Fruit fly (Drosophila melanogaster) whole organism, prepupa: Measurements from ENCODE around the gene rtv.
A peak's percentile ranks its signal among the peaks of the same experiment; 100 is the strongest.

Experiments used
- Blimp-1 ChIP-seq: fragments of 200-800 bp; sonication (Bioruptor generic); optimal IDR thresholded peaks from 3 replicates; lab custom pipeline; 2017; ENCODE audit warnings: missing biosample characterization, missing genetic modification characterization, mild to moderate bottlenecking, moderate library complexity, missing genetic modification reagents
- CG10631 ChIP-seq: fragments of 200-800 bp; sonication (Bioruptor generic); optimal IDR thresholded peaks from 2 replicates; lab custom pipeline; 2016; ENCODE audit warnings: missing biosample characterization, missing genetic modification characterization
- CG10669 ChIP-seq: fragments of 200-800 bp; sonication (Bioruptor generic); optimal IDR thresholded peaks from 3 replicates; lab custom pipeline; 2018; ENCODE audit warnings: missing biosample characterization, mild to moderate bottlenecking, missing genetic modification characterization, moderate library complexity
- CG11294 ChIP-seq: fragments of 200-800 bp; sonication (Bioruptor generic); IDR thresholded peaks from 2 replicates; pipeline ENCODE4 v1.3.6; 2022; ENCODE audit warnings: missing biosample characterization, missing genetic modification characterization
- CG11762 ChIP-seq: fragments of 200-800 bp; sonication (Bioruptor generic); optimal IDR thresholded peaks from 3 replicates; lab custom pipeline; 2016; ENCODE audit warnings: missing biosample characterization, missing genetic modification characterization; ENCODE audit not compliant: insufficient read depth
- CG16779 ChIP-seq: fragments of 200-800 bp; sonication (Bioruptor generic); optimal IDR thresholded peaks from 3 replicates; lab custom pipeline; 2017; ENCODE audit warnings: missing biosample characterization, mild to moderate bottlenecking, missing genetic modification characterization
- CG3032 ChIP-seq: fragments of 200-800 bp; optimal IDR thresholded peaks from 2 replicates; lab custom pipeline; 2019; ENCODE audit warnings: missing biosample characterization, mild to moderate bottlenecking, missing genetic modification characterization, moderate library complexity
- CG31627 ChIP-seq: fragments of 200-800 bp; sonication (Bioruptor generic); optimal IDR thresholded peaks from 3 replicates; lab custom pipeline; 2016; ENCODE audit warnings: missing biosample characterization, missing genetic modification characterization
- CG32006 ChIP-seq: fragments of 200-800 bp; sonication (Bioruptor generic); optimal IDR thresholded peaks from 3 replicates; lab custom pipeline; 2017; ENCODE audit warnings: missing biosample characterization, mild to moderate bottlenecking, missing genetic modification characterization
- CG34406 ChIP-seq: fragments of 200-800 bp; sonication (Bioruptor generic); optimal IDR thresholded peaks from 3 replicates; lab custom pipeline; 2016; ENCODE audit warnings: missing biosample characterization, missing genetic modification characterization
- CG3919 ChIP-seq: fragments of 200-800 bp; sonication (Bioruptor generic); optimal IDR thresholded peaks from 3 replicates; lab custom pipeline; 2016; ENCODE audit warnings: missing biosample characterization, missing genetic modification characterization
- CG6163 ChIP-seq: fragments of 200-800 bp; sonication (Bioruptor generic); IDR thresholded peaks from 3 replicates; pipeline ENCODE4 v1.3.6; 2022; ENCODE audit warnings: missing biosample characterization, missing genetic modification characterization
- CG6276 ChIP-seq: fragments of 200-800 bp; sonication (Bioruptor generic); optimal IDR thresholded peaks from 2 replicates; lab custom pipeline; 2017; ENCODE audit warnings: missing biosample characterization, mild to moderate bottlenecking, missing genetic modification characterization
- CG6792 ChIP-seq: fragments of 200-800 bp; sonication (Bioruptor generic); optimal IDR thresholded peaks from 3 replicates; lab custom pipeline; 2016; ENCODE audit warnings: missing biosample characterization, missing genetic modification characterization
- CG6808 ChIP-seq: fragments of 200-800 bp; sonication (Bioruptor generic); optimal IDR thresholded peaks from 3 replicates; lab custom pipeline; 2017; ENCODE audit warnings: missing biosample characterization, missing genetic modification characterization, mild to moderate bottlenecking, moderate library complexity, missing genetic modification reagents
- CG6854 ChIP-seq: fragments of 200-800 bp; sonication (Bioruptor generic); optimal IDR thresholded peaks from 2 replicates; lab custom pipeline; 2017; ENCODE audit warnings: missing biosample characterization, mild to moderate bottlenecking, missing genetic modification characterization
- CG8119 ChIP-seq: fragments of 200-800 bp; sonication (Bioruptor generic); IDR thresholded peaks from 3 replicates; pipeline ENCODE4 v1.3.6; 2022; ENCODE audit warnings: missing biosample characterization, missing genetic modification characterization
- CG8319 ChIP-seq: fragments of 200-800 bp; sonication (Bioruptor generic); optimal IDR thresholded peaks from 3 replicates; lab custom pipeline; 2016; ENCODE audit warnings: missing biosample characterization, missing genetic modification characterization
- CG9139 ChIP-seq: fragments of 200-800 bp; sonication (Bioruptor generic); optimal IDR thresholded peaks from 3 replicates; lab custom pipeline; 2017; ENCODE audit warnings: missing biosample characterization, mild to moderate bottlenecking, missing genetic modification characterization
- Eip75B ChIP-seq: fragments of 200-800 bp; sonication (Bioruptor generic); optimal IDR thresholded peaks from 3 replicates; lab custom pipeline; 2016; ENCODE audit warnings: missing biosample characterization, missing genetic modification characterization
- Eip93F ChIP-seq: fragments of 200-800 bp; sonication (Bioruptor generic); optimal IDR thresholded peaks from 2 replicates; lab custom pipeline; 2016; ENCODE audit warnings: missing biosample characterization, mild to moderate bottlenecking, missing genetic modification characterization
- Ets21C ChIP-seq: fragments of 200-800 bp; sonication (Bioruptor generic); optimal IDR thresholded peaks from 3 replicates; lab custom pipeline; 2016; ENCODE audit warnings: missing biosample characterization, missing genetic modification characterization
- Ets96B ChIP-seq: fragments of 200-800 bp; optimal IDR thresholded peaks from 2 replicates; lab custom pipeline; 2019; ENCODE audit warnings: missing biosample characterization, mild to moderate bottlenecking, missing genetic modification characterization, moderate library complexity
- Gug ChIP-seq: fragments of 200-800 bp; sonication (Bioruptor generic); IDR thresholded peaks from 2 replicates; pipeline ENCODE4 v1.3.6; 2022; ENCODE audit warnings: missing biosample characterization, missing genetic modification characterization
- Hr38 ChIP-seq: sonication (Bioruptor generic); optimal IDR thresholded peaks from 2 replicates; lab custom pipeline; 2016; ENCODE audit warnings: missing biosample characterization, missing genetic modification characterization
- Hr39 ChIP-seq: fragments of 200-800 bp; sonication (Bioruptor generic); optimal IDR thresholded peaks from 2 replicates; lab custom pipeline; 2016; ENCODE audit warnings: missing biosample characterization, missing genetic modification characterization
- Hr4 ChIP-seq: fragments of 200-800 bp; sonication (Bioruptor generic); optimal IDR thresholded peaks from 3 replicates; lab custom pipeline; 2016; ENCODE audit warnings: missing biosample characterization, missing genetic modification characterization
- Met ChIP-seq: fragments of 200-800 bp; sonication (Bioruptor generic); optimal IDR thresholded peaks from 3 replicates; lab custom pipeline; 2016; ENCODE audit warnings: missing biosample characterization, missing genetic modification characterization
- OdsH ChIP-seq: fragments of 200-800 bp; sonication (Bioruptor generic); optimal IDR thresholded peaks from 3 replicates; lab custom pipeline; 2016; ENCODE audit warnings: missing biosample characterization, missing genetic modification characterization
- Smox ChIP-seq: fragments of 200-800 bp; sonication (Bioruptor generic); optimal IDR thresholded peaks from 3 replicates; lab custom pipeline; 2016; ENCODE audit warnings: missing biosample characterization, missing genetic modification characterization
- Sox102F ChIP-seq: fragments of 200-800 bp; sonication (Bioruptor generic); optimal IDR thresholded peaks from 2 replicates; lab custom pipeline; 2016; ENCODE audit warnings: missing biosample characterization, mild to moderate bottlenecking, missing genetic modification characterization
- Sox15 ChIP-seq: fragments of 200-800 bp; sonication (Bioruptor generic); optimal IDR thresholded peaks from 3 replicates; lab custom pipeline; 2016; ENCODE audit warnings: missing biosample characterization, missing genetic modification characterization
- achi ChIP-seq: fragments of 200-800 bp; sonication (Bioruptor generic); optimal IDR thresholded peaks from 3 replicates; lab custom pipeline; 2016; ENCODE audit warnings: missing biosample characterization, missing genetic modification characterization
- cyc ChIP-seq: fragments of 200-800 bp; sonication (Bioruptor generic); optimal IDR thresholded peaks from 3 replicates; lab custom pipeline; 2016; ENCODE audit warnings: missing biosample characterization, missing genetic modification characterization
- dsx ChIP-seq: fragments of 200-800 bp; optimal IDR thresholded peaks from 3 replicates; lab custom pipeline; 2019; ENCODE audit warnings: missing biosample characterization, mild to moderate bottlenecking, missing genetic modification characterization, moderate library complexity; ENCODE audit not compliant: poor library complexity, severe bottlenecking
- eg ChIP-seq: fragments of 200-800 bp; sonication (Bioruptor generic); IDR thresholded peaks from 3 replicates; pipeline ENCODE4 v1.3.6; 2022; ENCODE audit warnings: missing biosample characterization, missing genetic modification characterization
- fd59A ChIP-seq: fragments of 200-800 bp; sonication (Bioruptor generic); optimal IDR thresholded peaks from 2 replicates; lab custom pipeline; 2017; ENCODE audit warnings: missing biosample characterization, mild to moderate bottlenecking, missing genetic modification characterization, missing genetic modification reagents
- fd85E ChIP-seq: fragments of 200-800 bp; sonication (Bioruptor generic); optimal IDR thresholded peaks from 3 replicates; lab custom pipeline; 2016; ENCODE audit warnings: missing biosample characterization, missing genetic modification characterization
- fkh ChIP-seq: fragments of 200-800 bp; sonication (Bioruptor generic); optimal IDR thresholded peaks from 3 replicates; lab custom pipeline; 2017; ENCODE audit warnings: missing biosample characterization, mild to moderate bottlenecking, missing genetic modification characterization, moderate library complexity
- lz ChIP-seq: fragments of 200-800 bp; sonication (Bioruptor generic); optimal IDR thresholded peaks from 3 replicates; lab custom pipeline; 2016; ENCODE audit warnings: missing biosample characterization, missing genetic modification characterization
- net ChIP-seq: fragments of 200-800 bp; sonication (Bioruptor generic); optimal IDR thresholded peaks from 3 replicates; lab custom pipeline; 2016; ENCODE audit warnings: missing biosample characterization, missing genetic modification characterization
- pdm3 ChIP-seq: fragments of 200-800 bp; sonication (Bioruptor generic); optimal IDR thresholded peaks from 3 replicates; lab custom pipeline; 2016; ENCODE audit warnings: missing biosample characterization, missing genetic modification characterization
- salr ChIP-seq, 2 experiments: fragments of 200-800 bp; sonication (Bioruptor generic); optimal IDR thresholded peaks; 3 replicates each; lab custom pipeline; 2016 to 2018; ENCODE audit warnings: missing biosample characterization in 2 of 2, missing genetic modification characterization in 2 of 2, mild to moderate bottlenecking in 1 of 2
- spab ChIP-seq: fragments of 200-800 bp; sonication (Bioruptor generic); optimal IDR thresholded peaks from 2 replicates; lab custom pipeline; 2017; ENCODE audit warnings: missing biosample characterization, mild to moderate bottlenecking, missing genetic modification characterization, missing genetic modification reagents
- ss ChIP-seq, 2 experiments: fragments of 200-800 bp; sonication (Bioruptor generic); optimal IDR thresholded peaks; 2 replicates in 1 of 2; 3 replicates in 1 of 2; lab custom pipeline; 2017 to 2018; ENCODE audit warnings: mild to moderate bottlenecking in 2 of 2, missing biosample characterization in 2 of 2, missing genetic modification characterization in 2 of 2, moderate library complexity in 1 of 2
- svp ChIP-seq: fragments of 200-800 bp; sonication (Bioruptor generic); peaks from one replicate; lab custom pipeline; 2016; ENCODE audit warnings: missing biosample characterization, missing genetic modification characterization
- topi ChIP-seq: fragments of 200-800 bp; sonication (Bioruptor generic); optimal IDR thresholded peaks from 3 replicates; lab custom pipeline; 2016; ENCODE audit warnings: missing biosample characterization, missing genetic modification characterization

Gene rtv

dm6 chrX:11154511-11155197, 864 bp upstream of the rtv start (continued):
- TF ChIP-seq CG6792 (GFP tag; lab: Kevin White, UChicago), result no peak

- TF ChIP-seq spab (GFP tag; lab: Kevin White, UChicago), result no peak
- peak; percentile 28 for TF ChIP-seq Eip93F
These were observed 377 bp downstream of the rtv start for dm6 chrX:11153413-11153812.

dm6 chrX:11149201-11149600, 4.6 kb downstream of the rtv start, which contains the start of gene Lint-1:
TSS of gene Lint-1 (plus strand) at chrX:11149323.
- TF ChIP-seq CG16779 (tag; lab: Kevin White, UChicago) (no peak), Ets21C (GFP tag; lab: Kevin White, UChicago) (peak; percentile 18), Eip75B (GFP tag; lab: Kevin White, UChicago) (peak; percentile 5), Smox (GFP tag; lab: Kevin White, UChicago) (peak; percentile 35), fkh (GFP tag; lab: Kevin White, UChicago) (no peak), CG6163 (GFP tag; lab: Robert Waterston, UW) (no peak), net (no peak), Blimp-1 (GFP tag; lab: Kevin White, UChicago) (no peak), CG8119 (GFP tag; lab: Robert Waterston, UW) (no peak), lz (GFP tag; lab: Kevin White, UChicago) (peak; percentile 54), eg (GFP tag; lab: Robert Waterston, UW) (0 out of 3 replicates have a peak, but pooled peaks have one; percentile 24), achi (GFP tag; lab: Kevin White, UChicago) (peak; percentile 3), CG31627 (GFP tag; lab: Kevin White, UChicago) (peak; percentile 48), ss (GFP tag; optimal IDR thresholded peaks at IDR 0.05; lab: Kevin White, UChicago) (no peak), CG6808 (no peak), dsx (GFP tag; lab: Kevin White, UChicago) (no peak), cyc (peak; percentile 27), CG6854 (no peak), pdm3 (GFP tag; lab: Kevin White, UChicago) (peak; percentile 49), CG11294 (GFP tag; lab: Robert Waterston, UW) (no peak), Hr39 (GFP tag; lab: Kevin White, UChicago) (peak; percentile 52), CG3919 (GFP tag; lab: Kevin White, UChicago) (peak; percentile 5), Gug (GFP tag; lab: Robert Waterston, UW) (no peak), CG32006 (GFP tag; lab: Kevin White, UChicago) (no peak), Hr38 (no peak), Sox102F (GFP tag; lab: Kevin White, UChicago) (peak; percentile 13), Ets96B (tag; lab: Kevin White, UChicago) (no peak), CG6276 (no peak), CG10631 (peak; percentile 5), Sox15 (no peak), svp (GFP tag; lab: Kevin White, UChicago) (peak; percentile 69), CG10669 (GFP tag; lab: Kevin White, UChicago) (no peak), spab (GFP tag; lab: Kevin White, UChicago) (no peak), CG3032 (tag; lab: Kevin White, UChicago) (no peak), OdsH (GFP tag; lab: Kevin White, UChicago) (peak; percentile 43), CG9139 (GFP tag; lab: Kevin White, UChicago) (no peak), topi (peak; percentile 40), fd59A (GFP tag; lab: Kevin White, UChicago) (no peak), fd85E (no peak), Hr4 (peak; percentile 15), CG8319 (GFP tag; lab: Kevin White, UChicago) (no peak), salr (GFP tag; optimal IDR thresholded peaks at IDR 0.05; lab: Kevin White, UChicago) (no peak), Met (GFP tag; lab: Kevin White, UChicago) (peak; percentile 34), CG34406 (GFP tag; lab: Kevin White, UChicago) (no peak), CG11762 (GFP tag; lab: Kevin White, UChicago) (no peak)
